Worm (Caenorhabditis elegans) whole organism, L4/young adult: ENCODE data around the gene F01F1.14.

Experiments
- W03F9.2 ChIP-seq: fragments of 150-350 bp; optimal IDR thresholded peaks from 2 replicates; lab custom pipeline; 2014; ENCODE audit warnings: missing biosample characterization, missing genetic modification characterization
- him-1 ChIP-seq: sonication (generic microtip); optimal IDR thresholded peaks from 2 replicates; lab custom pipeline; 2016; ENCODE audit warnings: missing genotype, missing genetic modification reagents, missing genetic modification characterization, missing compliant biosample characterization

- TF ChIP-seq him-1, result no peak
- TF ChIP-seq W03F9.2, result no peak
These were observed 15.9 kb upstream of the F01F1.14 start for ce11 chrIII:5898631-5899030.
